Fruit fly (Drosophila melanogaster) whole organism: ENCODE measurements around the gene CG12375.

Experiments
- CG8478 ChIP-seq: fragments of >200 bp; optimal IDR thresholded peaks from 2 replicates; lab custom pipeline; 2018; ENCODE audit warnings: inconsistent platforms
- pan ChIP-seq: fragments of >200 bp; optimal IDR thresholded peaks from 2 replicates; lab custom pipeline; 2017
- psq ChIP-seq: fragments of >200 bp; optimal IDR thresholded peaks from 2 replicates; lab custom pipeline; 2017

DNA sequence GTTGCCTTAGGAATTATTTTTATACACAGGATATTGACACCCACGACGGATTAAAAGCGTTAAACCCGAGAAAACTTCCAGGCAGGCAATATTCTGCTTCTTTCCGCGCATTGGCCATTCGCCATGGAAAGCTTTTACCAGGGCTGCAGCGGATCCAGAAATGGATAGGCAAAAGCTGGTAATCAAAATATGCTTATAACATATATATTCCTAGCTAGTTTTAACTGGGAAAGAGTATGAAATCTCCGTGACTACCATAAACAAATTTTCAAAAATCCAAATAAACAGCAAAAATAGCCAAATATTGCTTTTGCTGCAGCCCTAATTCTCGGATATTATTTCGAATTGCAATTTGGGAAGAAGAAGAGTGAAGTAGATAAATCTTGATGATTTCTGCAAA lies 32.8 kb upstream of the CG12375 start, which contains the start of the genes PAPLA1 and Rbsn-5:
- TF ChIP-seq pan (lab: Kevin White, UChicago) (no peak), CG8478 (lab: Kevin White, UChicago) (no peak), psq (no peak)
